Worm (Caenorhabditis elegans): ENCODE results near the gene nhr-179.

- TF ChIP-seq jun-1 (tag; optimal IDR thresholded peaks at IDR 0.05): no peak
- TF ChIP-seq Y5F2A.4 (GFP tag; optimal IDR thresholded peaks at IDR 0.05): no peak
- no peak for TF ChIP-seq skn-1 (tag; optimal IDR thresholded peaks at IDR 0.05)
- TF ChIP-seq aly-2 (tag; optimal IDR thresholded peaks at IDR 0.05): no peak
- TF ChIP-seq unc-130 (GFP tag; optimal IDR thresholded peaks at IDR 0.05): no peak
- no peak for TF ChIP-seq nhr-11 (tag; optimal IDR thresholded peaks at IDR 0.05)
- no peak for TF ChIP-seq F26F4.8 (GFP tag; conservative IDR thresholded peaks at IDR 0.05)
- no peak for TF ChIP-seq snpc-1.2 (GFP tag; IDR thresholded peaks at IDR 0.05)
- TF ChIP-seq fkh-10 (GFP tag; optimal IDR thresholded peaks at IDR 0.05): no peak
- TF ChIP-seq zfp-2 (tag; optimal IDR thresholded peaks at IDR 0.05): no peak
- no peak for TF ChIP-seq nhr-10 (tag; optimal IDR thresholded peaks at IDR 0.05)
- TF ChIP-seq mdt-29 (GFP tag; IDR thresholded peaks at IDR 0.05): no peak
- TF ChIP-seq fos-1 (tag; optimal IDR thresholded peaks at IDR 0.05): no peak
Observed at ce11 chrV:1574599-1574998, 44.1 kb downstream of the nhr-179 start.

Data from whole organism, L4 larva.